Worm (Caenorhabditis elegans): ENCODE measurements around the gene lyst-1.

- no peak for TF ChIP-seq dao-5 (tag; optimal IDR thresholded peaks at IDR 0.05)
- TF ChIP-seq him-1 (tag; optimal IDR thresholded peaks at IDR 0.05) = peak; percentile 75
- TF ChIP-seq W03F9.2 (tag; optimal IDR thresholded peaks at IDR 0.05) = no peak
Measured at ce11 chrX:12171631-12172348, 30.8 kb upstream of the lyst-1 start, which contains the start of gene F57G12.1.
